Worm (Caenorhabditis elegans): Measurements from ENCODE around the gene B0303.16.

Gene B0303.16

ce11 chrIII:8704765-8705164 lies at the start of gene B0303.16:
Gene B0303.16, plus strand, starts transcription at chrIII:8705065.
- TF ChIP-seq W03F9.2 (tag; optimal IDR thresholded peaks at IDR 0.05): no peak
- no peak for TF ChIP-seq dao-5 (tag; optimal IDR thresholded peaks at IDR 0.05)
- TF ChIP-seq him-1 (tag; optimal IDR thresholded peaks at IDR 0.05): no peak

ce11 chrIII:8655412-8655811 lies 49.5 kb upstream of the B0303.16 start:
- TF ChIP-seq dao-5 (tag; optimal IDR thresholded peaks at IDR 0.05) (no peak), W03F9.2 (tag; optimal IDR thresholded peaks at IDR 0.05) (no peak), him-1 (tag; optimal IDR thresholded peaks at IDR 0.05) (no peak)

- no peak for TF ChIP-seq W03F9.2 (tag; optimal IDR thresholded peaks at IDR 0.05)
These were observed 48.8 kb upstream of the B0303.16 start for ce11 chrIII:8656055-8656454.

ce11 chrIII:8656957-8657356 lies 47.9 kb upstream of the B0303.16 start:
- TF ChIP-seq him-1 (tag; optimal IDR thresholded peaks at IDR 0.05) (no peak), dao-5 (tag; optimal IDR thresholded peaks at IDR 0.05) (no peak), W03F9.2 (tag; optimal IDR thresholded peaks at IDR 0.05) (no peak)

ce11 chrIII:8657676-8658366 lies 47.0 kb upstream of the B0303.16 start:
- TF ChIP-seq dao-5 (tag; optimal IDR thresholded peaks at IDR 0.05) (no peak), him-1 (tag; optimal IDR thresholded peaks at IDR 0.05) (no peak), W03F9.2 (tag; optimal IDR thresholded peaks at IDR 0.05) (no peak)

ce11 chrIII:8658367-8658761 lies 46.5 kb upstream of the B0303.16 start:
- TF ChIP-seq him-1 (tag; optimal IDR thresholded peaks at IDR 0.05): peak; percentile 76
- TF ChIP-seq W03F9.2 (tag; optimal IDR thresholded peaks at IDR 0.05): peak; percentile 91
- no peak for TF ChIP-seq dao-5 (tag; optimal IDR thresholded peaks at IDR 0.05)

ce11 chrIII:8663143-8663542 lies 41.7 kb upstream of the B0303.16 start:
- TF ChIP-seq him-1 (tag; optimal IDR thresholded peaks at IDR 0.05) (no peak), W03F9.2 (tag; optimal IDR thresholded peaks at IDR 0.05) (no peak), dao-5 (tag; optimal IDR thresholded peaks at IDR 0.05) (no peak)

- TF ChIP-seq him-1 (tag; optimal IDR thresholded peaks at IDR 0.05) (no peak), W03F9.2 (tag; optimal IDR thresholded peaks at IDR 0.05) (no peak), dao-5 (tag; optimal IDR thresholded peaks at IDR 0.05) (no peak)
These were observed 39.9 kb upstream of the B0303.16 start, which contains the start of gene F22B7.1 for ce11 chrIII:8664897-8665388. Gene F22B7.1, plus strand, starts transcription at chrIII:8665338.

- TF ChIP-seq him-1 (tag; optimal IDR thresholded peaks at IDR 0.05): no peak
- no peak for TF ChIP-seq W03F9.2 (tag; optimal IDR thresholded peaks at IDR 0.05)
- TF ChIP-seq dao-5 (tag; optimal IDR thresholded peaks at IDR 0.05): no peak
These were observed 37.5 kb upstream of the B0303.16 start, which contains the start of gene dpy-19 for ce11 chrIII:8667382-8667781. Gene dpy-19, minus strand, starts transcription at chrIII:8667482.

- TF ChIP-seq dao-5 (tag; optimal IDR thresholded peaks at IDR 0.05) (no peak), W03F9.2 (tag; optimal IDR thresholded peaks at IDR 0.05) (no peak), him-1 (tag; optimal IDR thresholded peaks at IDR 0.05) (no peak)
These were observed 36.1 kb upstream of the B0303.16 start for ce11 chrIII:8668717-8669116.

ce11 chrIII:8674980-8675485 lies 29.8 kb upstream of the B0303.16 start, which contains the start of gene pgl-2:
Gene pgl-2, minus strand, starts transcription at chrIII:8675435.
- TF ChIP-seq dao-5 (tag; optimal IDR thresholded peaks at IDR 0.05) (no peak), him-1 (tag; optimal IDR thresholded peaks at IDR 0.05) (no peak), W03F9.2 (tag; optimal IDR thresholded peaks at IDR 0.05) (no peak)

ce11 chrIII:8678371-8678770 lies 26.5 kb upstream of the B0303.16 start:
- TF ChIP-seq dao-5 (tag; optimal IDR thresholded peaks at IDR 0.05) (peak; percentile 61), W03F9.2 (tag; optimal IDR thresholded peaks at IDR 0.05) (peak; percentile 18), him-1 (tag; optimal IDR thresholded peaks at IDR 0.05) (peak; percentile 75)

ce11 chrIII:8683679-8684263 lies 21.1 kb upstream of the B0303.16 start, which contains the start of gene fli-1:
Gene fli-1, minus strand, starts transcription at chrIII:8683736.
- TF ChIP-seq dao-5 (tag; optimal IDR thresholded peaks at IDR 0.05) (no peak), W03F9.2 (tag; optimal IDR thresholded peaks at IDR 0.05) (peak; percentile 52), him-1 (tag; optimal IDR thresholded peaks at IDR 0.05) (no peak)

- TF ChIP-seq him-1 (tag; optimal IDR thresholded peaks at IDR 0.05) (no peak), W03F9.2 (tag; optimal IDR thresholded peaks at IDR 0.05) (no peak), dao-5 (tag; optimal IDR thresholded peaks at IDR 0.05) (no peak)
These were observed 20.4 kb upstream of the B0303.16 start, which contains the start of gene anmt-1 for ce11 chrIII:8684421-8684820. Gene anmt-1, plus strand, starts transcription at chrIII:8684808.
